Worm (Caenorhabditis elegans) whole organism, mixed stage, embryonic: Measurements from ENCODE around the gene srh-59.

ENCODE experiments used
- ceh-39 ChIP-seq: fragments of 150-350 bp; optimal IDR thresholded peaks from 2 replicates; lab custom pipeline; 2014; ENCODE audit warnings: missing biosample characterization, missing genetic modification characterization
- ham-2 ChIP-seq: fragments of 200-800 bp; sonication (Bioruptor generic); optimal IDR thresholded peaks from 2 replicates; lab custom pipeline; 2018; ENCODE audit warnings: mild to moderate bottlenecking, missing genetic modification characterization, missing compliant biosample characterization
- lsy-2 ChIP-seq: fragments of 150-350 bp; optimal IDR thresholded peaks from 2 replicates; lab custom pipeline; 2014; ENCODE audit warnings: missing biosample characterization, missing genetic modification characterization
- nhr-28 ChIP-seq: fragments of 150-350 bp; optimal IDR thresholded peaks from 2 replicates; lab custom pipeline; 2014; ENCODE audit warnings: missing biosample characterization, missing genetic modification characterization
- sem-2 ChIP-seq: fragments of 200-800 bp; sonication (Bioruptor generic); optimal IDR thresholded peaks from 2 replicates; lab custom pipeline; 2018; ENCODE audit warnings: mild to moderate bottlenecking, missing genetic modification characterization, missing compliant biosample characterization
- snpc-4 ChIP-seq: fragments of 150-350 bp; optimal IDR thresholded peaks from 2 replicates; lab custom pipeline; 2014; ENCODE audit warnings: missing biosample characterization, missing genetic modification characterization
- unc-39 ChIP-seq: fragments of 150-350 bp; optimal IDR thresholded peaks from 2 replicates; lab custom pipeline; 2014; ENCODE audit warnings: missing biosample characterization, missing genetic modification characterization

- TF ChIP-seq ceh-39 (no peak), nhr-28 (tag; lab: Kevin White, UChicago) (no peak), ham-2 (GFP tag; lab: Kevin White, UChicago) (no peak), lsy-2 (no peak), unc-39 (tag; lab: Kevin White, UChicago) (no peak), snpc-4 (no peak), sem-2 (GFP tag; lab: Kevin White, UChicago) (no peak)
Observed at ce11 chrII:3626872-3627271, 45.0 kb downstream of the srh-59 start, which contains the start of gene M151.3.
